Fruit fly (Drosophila melanogaster): ENCODE measurements around the gene Elp4.

- no peak for TF ChIP-seq pad (GFP tag; optimal IDR thresholded peaks at IDR 0.05)
- TF ChIP-seq Mnt (GFP tag; optimal IDR thresholded peaks at IDR 0.05) = no peak
- TF ChIP-seq ovo (GFP tag; optimal IDR thresholded peaks at IDR 0.05) = no peak
- TF ChIP-seq cnc (optimal IDR thresholded peaks at IDR 0.05) = no peak
Observed at dm6 chr2L:5502868-5503267, 21.1 kb upstream of the Elp4 start.
